Worm (Caenorhabditis elegans) whole organism, mixed stage, embryonic: ENCODE data around the gene ttr-48.

Experiments used
- M03D4.4 ChIP-seq: sonication (generic microtip); optimal IDR thresholded peaks from 2 replicates; lab custom pipeline; 2017; ENCODE audit warnings: mild to moderate bottlenecking, missing genetic modification characterization, missing compliant biosample characterization
- bed-3 ChIP-seq: fragments of 200-800 bp; sonication (Bioruptor generic); optimal IDR thresholded peaks from 3 replicates; lab custom pipeline; 2018; ENCODE audit warnings: mild to moderate bottlenecking, missing genetic modification characterization, moderate library complexity, missing compliant biosample characterization
- ceh-39 ChIP-seq: fragments of 150-350 bp; optimal IDR thresholded peaks from 2 replicates; lab custom pipeline; 2014; ENCODE audit warnings: missing biosample characterization, missing genetic modification characterization
- ceh-43 ChIP-seq: fragments of 200-800 bp; sonication (Bioruptor generic); optimal IDR thresholded peaks from 2 replicates; lab custom pipeline; 2018; ENCODE audit warnings: mild to moderate bottlenecking, missing genetic modification characterization, moderate library complexity, missing compliant biosample characterization
- ceh-83 ChIP-seq: fragments of 200-800 bp; sonication (Bioruptor generic); optimal IDR thresholded peaks from 2 replicates; lab custom pipeline; 2018; ENCODE audit warnings: mild to moderate bottlenecking, missing genetic modification characterization, missing compliant biosample characterization
- ces-1 ChIP-seq: fragments of 150-350 bp; optimal IDR thresholded peaks from 2 replicates; lab custom pipeline; 2014; ENCODE audit warnings: missing biosample characterization, missing genetic modification reagents, missing genetic modification characterization
- cnd-1 ChIP-seq: fragments of 200-800 bp; sonication (Bioruptor generic); optimal IDR thresholded peaks from 2 replicates; lab custom pipeline; 2018; ENCODE audit warnings: mild to moderate bottlenecking, missing genetic modification characterization, missing compliant biosample characterization
- drap-1 ChIP-seq: fragments of 200-800 bp; sonication (Bioruptor generic); optimal IDR thresholded peaks from 3 replicates; lab custom pipeline; 2018; ENCODE audit warnings: mild to moderate bottlenecking, missing genetic modification characterization, missing compliant biosample characterization
- elt-1 ChIP-seq: sonication (generic microtip); optimal IDR thresholded peaks from 2 replicates; lab custom pipeline; 2017; ENCODE audit warnings: missing genetic modification characterization, mild to moderate bottlenecking, missing compliant biosample characterization, antibody characterized with exemption, moderate library complexity, borderline replicate concordance; ENCODE audit not compliant: insufficient read depth
- elt-3 ChIP-seq: fragments of 150-350 bp; optimal IDR thresholded peaks from 2 replicates; lab custom pipeline; 2014; ENCODE audit warnings: missing biosample characterization, missing genetic modification characterization
- ham-2 ChIP-seq: fragments of 200-800 bp; sonication (Bioruptor generic); optimal IDR thresholded peaks from 2 replicates; lab custom pipeline; 2018; ENCODE audit warnings: mild to moderate bottlenecking, missing genetic modification characterization, missing compliant biosample characterization
- hlh-1 ChIP-seq: fragments of 150-350 bp; optimal IDR thresholded peaks from 2 replicates; lab custom pipeline; 2014; ENCODE audit warnings: missing biosample characterization, missing genetic modification reagents, missing genetic modification characterization
- lin-13 ChIP-seq: fragments of 150-350 bp; optimal IDR thresholded peaks from 2 replicates; lab custom pipeline; 2014; ENCODE audit warnings: missing biosample characterization, missing genetic modification characterization
- lin-32 ChIP-seq: fragments of 200-800 bp; sonication (Bioruptor generic); optimal IDR thresholded peaks from 2 replicates; lab custom pipeline; 2018; ENCODE audit warnings: mild to moderate bottlenecking, missing genetic modification characterization, missing compliant biosample characterization
- lsy-2 ChIP-seq: fragments of 150-350 bp; optimal IDR thresholded peaks from 2 replicates; lab custom pipeline; 2014; ENCODE audit warnings: missing biosample characterization, missing genetic modification characterization
- mab-5 ChIP-seq: fragments of 150-350 bp; optimal IDR thresholded peaks from 2 replicates; lab custom pipeline; 2014; ENCODE audit warnings: missing biosample characterization, missing genetic modification characterization
- mls-2 ChIP-seq: sonication (generic microtip); optimal IDR thresholded peaks from 2 replicates; lab custom pipeline; 2016; ENCODE audit warnings: mild to moderate bottlenecking, missing genetic modification characterization, moderate library complexity, missing compliant biosample characterization
- nhr-12 ChIP-seq: fragments of 150-350 bp; optimal IDR thresholded peaks from 2 replicates; lab custom pipeline; 2014; ENCODE audit warnings: missing biosample characterization, missing genetic modification characterization
- nhr-2 ChIP-seq: fragments of 150-350 bp; optimal IDR thresholded peaks from 2 replicates; lab custom pipeline; 2014; ENCODE audit warnings: missing biosample characterization, missing genetic modification characterization
- pha-4 ChIP-seq: fragments of 150-350 bp; optimal IDR thresholded peaks from 2 replicates; lab custom pipeline; 2018; ENCODE audit warnings: missing biosample characterization, missing genetic modification reagents, missing genetic modification characterization
- sem-2 ChIP-seq: fragments of 200-800 bp; sonication (Bioruptor generic); optimal IDR thresholded peaks from 2 replicates; lab custom pipeline; 2018; ENCODE audit warnings: mild to moderate bottlenecking, missing genetic modification characterization, missing compliant biosample characterization
- snpc-4 ChIP-seq: fragments of 150-350 bp; optimal IDR thresholded peaks from 2 replicates; lab custom pipeline; 2014; ENCODE audit warnings: missing biosample characterization, missing genetic modification characterization
- sptf-1 ChIP-seq: sonication (generic microtip); optimal IDR thresholded peaks from 2 replicates; lab custom pipeline; 2017; ENCODE audit warnings: mild to moderate bottlenecking, missing genetic modification characterization, moderate library complexity, missing compliant biosample characterization
- tbx-8 ChIP-seq: fragments of 200-800 bp; sonication (Bioruptor generic); optimal IDR thresholded peaks from 2 replicates; lab custom pipeline; 2018; ENCODE audit warnings: mild to moderate bottlenecking, missing genetic modification characterization, moderate library complexity, missing compliant biosample characterization
- unc-120 ChIP-seq: sonication (generic microtip); optimal IDR thresholded peaks from 2 replicates; lab custom pipeline; 2017; ENCODE audit warnings: missing genetic modification characterization, missing compliant biosample characterization; ENCODE audit not compliant: poor library complexity, severe bottlenecking
- unc-62 ChIP-seq: fragments of 150-350 bp; optimal IDR thresholded peaks from 2 replicates; lab custom pipeline; 2014; ENCODE audit warnings: missing biosample characterization, missing genetic modification reagents, missing genetic modification characterization
- zip-8 ChIP-seq: fragments of 150-350 bp; optimal IDR thresholded peaks from 2 replicates; lab custom pipeline; 2014; ENCODE audit warnings: missing biosample characterization, missing genetic modification characterization
- ztf-11 ChIP-seq: fragments of 150-350 bp; optimal IDR thresholded peaks from 2 replicates; lab custom pipeline; 2014; ENCODE audit warnings: missing biosample characterization, missing genetic modification characterization

ttr-48 gene

DNA sequence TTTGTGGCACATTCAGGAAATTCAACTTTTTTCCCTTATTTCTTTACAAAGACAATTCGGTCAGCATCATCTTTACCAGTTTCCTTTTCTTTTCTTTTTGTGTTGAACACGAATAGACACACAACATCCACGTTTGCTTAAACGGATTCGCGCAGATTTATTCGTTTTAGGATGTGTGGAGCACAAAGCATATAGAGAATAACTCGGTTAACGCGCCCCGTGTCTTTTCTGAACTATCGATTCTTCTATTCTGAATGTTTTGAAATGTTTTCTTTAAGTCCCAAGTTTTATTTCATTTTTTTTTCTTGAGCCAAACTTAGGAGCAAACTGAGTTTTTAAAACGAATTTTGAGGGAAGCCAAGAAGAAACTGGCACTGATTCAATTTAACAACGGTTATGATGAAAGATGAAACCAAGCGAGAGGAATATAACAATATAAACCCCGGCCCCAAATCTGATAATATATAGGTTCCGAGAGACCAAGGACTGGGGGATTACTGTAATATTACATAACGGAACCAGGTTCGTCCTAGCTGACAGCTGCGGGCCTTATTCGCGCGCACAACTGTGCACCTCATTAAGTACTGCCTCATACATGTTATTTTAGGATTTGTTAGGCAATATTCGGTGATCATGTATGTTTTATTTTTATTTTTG lies 29.5 kb upstream of the ttr-48 start:
- no peak for TF ChIP-seq sptf-1 (tag; lab: Kevin White, UChicago)
- no peak for TF ChIP-seq sem-2 (GFP tag; lab: Kevin White, UChicago)
- TF ChIP-seq pha-4 (tag; lab: Kevin White, UChicago): no peak
- TF ChIP-seq ceh-39 (tag; lab: Kevin White, UChicago): no peak
- TF ChIP-seq elt-1 (tag; lab: Kevin White, UChicago): no peak
- TF ChIP-seq ces-1 (GFP tag; lab: Kevin White, UChicago): peak; percentile 94

DNA sequence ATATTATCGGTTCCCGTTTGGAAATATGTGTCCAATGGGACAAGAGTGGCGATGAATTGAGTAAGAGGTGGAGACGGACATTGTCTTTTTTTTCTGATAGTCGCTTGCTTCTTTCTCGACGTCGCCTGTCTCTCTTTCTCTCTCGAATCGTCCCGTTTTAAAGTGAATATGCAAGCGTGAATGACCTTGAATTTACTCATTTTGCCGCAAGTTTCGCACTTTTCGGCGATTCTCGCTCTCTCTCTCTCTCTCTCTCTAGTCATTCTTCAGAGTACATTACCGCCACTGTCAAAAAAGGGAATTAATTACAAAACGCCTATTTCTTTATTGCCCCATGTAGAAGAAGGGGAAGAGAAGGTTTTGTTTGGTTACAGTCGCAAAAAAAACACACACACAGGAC lies 25.5 kb upstream of the ttr-48 start:
- TF ChIP-seq ceh-39 (tag; lab: Kevin White, UChicago) (no peak), lin-13 (no peak), ztf-11 (no peak), lsy-2 (tag; lab: Kevin White, UChicago) (no peak), pha-4 (tag; lab: Kevin White, UChicago) (no peak), mls-2 (tag; lab: Kevin White, UChicago) (no peak), bed-3 (no peak), nhr-12 (tag; lab: Kevin White, UChicago) (no peak), zip-8 (tag; lab: Kevin White, UChicago) (no peak), ceh-43 (no peak), hlh-1 (no peak), cnd-1 (tag; lab: Kevin White, UChicago) (no peak), ceh-83 (GFP tag; lab: Kevin White, UChicago) (no peak), sptf-1 (tag; lab: Kevin White, UChicago) (no peak), nhr-2 (tag; lab: Kevin White, UChicago) (no peak), snpc-4 (tag; lab: Kevin White, UChicago) (no peak), M03D4.4 (tag; lab: Kevin White, UChicago) (no peak), ham-2 (no peak)

DNA sequence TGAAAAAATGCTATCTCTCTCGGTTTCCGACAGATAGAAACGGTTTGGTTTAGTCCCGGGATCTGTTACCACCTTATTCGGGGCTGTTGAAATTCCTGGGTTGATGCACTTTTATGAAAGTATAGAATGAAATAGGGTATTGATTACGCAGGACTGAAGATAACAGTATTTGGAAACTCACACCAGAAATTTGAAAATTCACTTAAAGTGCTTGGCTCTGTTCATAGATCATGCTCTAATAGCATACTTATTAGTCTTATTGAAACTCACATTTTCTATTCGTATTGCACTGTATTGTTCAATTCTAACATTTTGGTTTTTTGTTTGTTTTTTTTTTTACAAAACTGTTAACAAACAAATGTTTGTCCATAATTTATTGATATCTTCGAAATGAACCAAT lies 23.9 kb upstream of the ttr-48 start:
- no peak for TF ChIP-seq sem-2 (GFP tag; lab: Kevin White, UChicago)
- no peak for TF ChIP-seq nhr-12 (tag; lab: Kevin White, UChicago)
- no peak for TF ChIP-seq cnd-1 (tag; lab: Kevin White, UChicago)
- no peak for TF ChIP-seq elt-1 (tag; lab: Kevin White, UChicago)
- TF ChIP-seq lin-32 (GFP tag; lab: Kevin White, UChicago): no peak
- TF ChIP-seq nhr-2 (tag; lab: Kevin White, UChicago): no peak
- no peak for TF ChIP-seq ces-1 (GFP tag; lab: Kevin White, UChicago)
- TF ChIP-seq snpc-4 (tag; lab: Kevin White, UChicago): no peak
- TF ChIP-seq tbx-8 (GFP tag; lab: Kevin White, UChicago): no peak
- TF ChIP-seq ceh-43: no peak
- TF ChIP-seq unc-62 (GFP tag; lab: Kevin White, UChicago): no peak
- no peak for TF ChIP-seq lin-13
- no peak for TF ChIP-seq zip-8 (tag; lab: Kevin White, UChicago)
- TF ChIP-seq pha-4 (tag; lab: Kevin White, UChicago): no peak
- no peak for TF ChIP-seq mab-5 (tag; lab: Kevin White, UChicago)

DNA sequence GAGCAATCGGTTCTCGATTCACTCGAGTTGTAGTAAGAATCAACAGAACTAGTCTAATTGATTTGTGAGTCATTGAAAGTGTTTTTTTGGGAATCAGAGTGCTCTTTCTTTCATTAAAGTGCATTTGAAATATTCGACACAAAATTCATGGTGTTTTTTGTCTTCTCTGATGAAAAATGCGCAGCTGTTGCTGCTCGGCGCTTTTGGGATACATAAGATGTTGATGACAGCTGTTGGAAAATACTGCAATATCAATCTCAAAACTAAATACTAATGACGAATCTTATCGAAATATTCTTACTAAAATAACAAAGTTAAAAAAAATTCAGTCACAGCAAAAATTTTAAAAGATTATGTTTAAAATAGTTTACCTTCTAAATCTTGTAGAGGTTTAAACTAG lies 19.0 kb upstream of the ttr-48 start:
- TF ChIP-seq unc-120 (tag; lab: Kevin White, UChicago) (peak; percentile 39), hlh-1 (peak; percentile 95), zip-8 (tag; lab: Kevin White, UChicago) (no peak)

DNA sequence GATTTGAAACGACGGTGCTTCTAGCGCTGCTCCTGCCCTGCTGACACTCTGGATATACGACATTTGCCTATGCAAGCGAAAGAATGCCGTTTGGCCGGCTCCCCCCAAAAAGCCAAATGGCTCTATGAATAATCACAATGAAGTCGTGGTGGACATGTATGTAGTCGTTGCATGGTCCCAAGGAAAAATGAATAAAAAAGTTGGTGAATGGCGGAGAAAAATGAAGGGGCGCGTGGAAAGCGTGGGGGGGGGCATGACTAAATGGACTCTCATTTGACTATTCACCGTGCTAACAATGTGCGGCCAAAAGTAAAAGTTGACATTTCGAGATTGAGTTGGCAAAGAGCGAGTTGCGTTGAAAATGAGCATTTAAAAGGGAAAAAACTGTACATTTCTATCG lies 17.2 kb upstream of the ttr-48 start:
- TF ChIP-seq M03D4.4 (tag; lab: Kevin White, UChicago) (no peak), drap-1 (GFP tag; lab: Kevin White, UChicago) (no peak), tbx-8 (GFP tag; lab: Kevin White, UChicago) (no peak), nhr-12 (tag; lab: Kevin White, UChicago) (no peak), mls-2 (tag; lab: Kevin White, UChicago) (no peak), sem-2 (GFP tag; lab: Kevin White, UChicago) (no peak), ceh-83 (GFP tag; lab: Kevin White, UChicago) (no peak), cnd-1 (tag; lab: Kevin White, UChicago) (no peak), ceh-43 (no peak), ces-1 (GFP tag; lab: Kevin White, UChicago) (no peak), bed-3 (no peak), elt-3 (tag; lab: Kevin White, UChicago) (no peak), unc-120 (tag; lab: Kevin White, UChicago) (no peak)
